Worm (Caenorhabditis elegans) whole organism, L1 larva: ENCODE data around the gene ugt-13.

Source experiments
- ceh-82 ChIP-seq, 3 experiments: fragments of 150-350 bp in 1 of 3; sonication (generic microtip) in 2 of 3; optimal IDR thresholded peaks; 2 replicates each; lab custom pipeline; 2014 to 2017; ENCODE audit warnings: missing biosample characterization in 3 of 3, missing genetic modification characterization in 3 of 3
- fos-1 ChIP-seq: fragments of 150-350 bp; optimal IDR thresholded peaks from 2 replicates; lab custom pipeline; 2014; ENCODE audit warnings: missing biosample characterization, missing genetic modification characterization
- nhr-19 ChIP-seq: fragments of 200-800 bp; sonication (Bioruptor generic); conservative IDR thresholded peaks from 2 replicates; pipeline ENCODE4 v1.3.6; 2022; ENCODE audit warnings: missing genetic modification characterization, missing compliant biosample characterization

ce11 chrV:4881377-4881776 is 27.3 kb upstream of the ugt-13 start, which contains the start of gene str-32:
- TF ChIP-seq nhr-19 (GFP tag; lab: Robert Waterston, UW), result no peak
- no peak for TF ChIP-seq fos-1 (tag; lab: Kevin White, UChicago)
- no peak for TF ChIP-seq ceh-82 (tag; optimal IDR thresholded peaks at IDR 0.05; lab: Kevin White, UChicago)
